Worm (Caenorhabditis elegans) whole organism, L4/young adult: ENCODE measurements around the gene fars-3.

Experiments used
- W03F9.2 ChIP-seq: fragments of 150-350 bp; optimal IDR thresholded peaks from 2 replicates; lab custom pipeline; 2014; ENCODE audit warnings: missing biosample characterization, missing genetic modification characterization
- dao-5 ChIP-seq: sonication (generic microtip); optimal IDR thresholded peaks from 2 replicates; lab custom pipeline; 2016; ENCODE audit warnings: missing genotype, missing genetic modification characterization, moderate library complexity, missing compliant biosample characterization
- him-1 ChIP-seq: sonication (generic microtip); optimal IDR thresholded peaks from 2 replicates; lab custom pipeline; 2016; ENCODE audit warnings: missing genotype, missing genetic modification reagents, missing genetic modification characterization, missing compliant biosample characterization

ce11 chrII:8475306-8475822, 10.7 kb downstream of the fars-3 start, which contains the start of the genes M05D6.1 and M05D6.3:
- TF ChIP-seq W03F9.2 (tag; lab: Kevin White, UChicago) = no peak
- TF ChIP-seq dao-5 (tag; lab: Kevin White, UChicago) = no peak
- no peak for TF ChIP-seq him-1 (tag; lab: Kevin White, UChicago)
